Fruit fly (Drosophila melanogaster): ENCODE measurements around the gene dyw.

Gene dyw

DNA sequence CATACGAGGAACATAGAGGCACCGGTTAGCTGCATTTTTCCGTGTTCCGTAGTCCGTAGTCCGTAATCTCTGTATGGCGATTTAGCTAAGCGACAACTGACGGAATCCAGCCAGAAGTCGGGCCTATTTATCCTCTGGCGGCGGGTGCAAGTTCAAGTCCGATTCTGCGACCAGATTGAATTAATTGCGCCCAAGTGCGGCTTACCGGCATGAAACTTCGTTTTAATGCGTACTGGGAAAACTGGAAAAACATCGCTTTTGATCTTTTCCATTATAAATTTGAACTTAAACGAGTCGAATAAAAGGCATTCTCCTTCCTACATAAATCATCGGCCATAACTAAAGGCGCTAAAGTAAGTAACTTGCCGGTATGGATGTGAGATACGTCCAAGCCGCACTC is at the start of gene dyw:
Gene dyw (minus strand): TSS at position 101 of the 400 bp plus-strand sequence.
- TF ChIP-seq cic (GFP tag; optimal IDR thresholded peaks at IDR 0.05) (no peak), ovo (GFP tag; optimal IDR thresholded peaks at IDR 0.05) (no peak), CG33017 (tag; optimal IDR thresholded peaks at IDR 0.05) (no peak), kay (GFP tag; ENCODE audit: borderline replicate concordance) (no peak), cnc (optimal IDR thresholded peaks at IDR 0.05) (no peak), toe (GFP tag; optimal IDR thresholded peaks at IDR 0.05) (no peak), CG7045 (GFP tag; optimal IDR thresholded peaks at IDR 0.05) (no peak), Hr96 (GFP tag; optimal IDR thresholded peaks at IDR 0.05) (no peak), bab1 (GFP tag; optimal IDR thresholded peaks at IDR 0.05) (no peak), CG7101 (tag; optimal IDR thresholded peaks at IDR 0.05) (no peak)

DNA sequence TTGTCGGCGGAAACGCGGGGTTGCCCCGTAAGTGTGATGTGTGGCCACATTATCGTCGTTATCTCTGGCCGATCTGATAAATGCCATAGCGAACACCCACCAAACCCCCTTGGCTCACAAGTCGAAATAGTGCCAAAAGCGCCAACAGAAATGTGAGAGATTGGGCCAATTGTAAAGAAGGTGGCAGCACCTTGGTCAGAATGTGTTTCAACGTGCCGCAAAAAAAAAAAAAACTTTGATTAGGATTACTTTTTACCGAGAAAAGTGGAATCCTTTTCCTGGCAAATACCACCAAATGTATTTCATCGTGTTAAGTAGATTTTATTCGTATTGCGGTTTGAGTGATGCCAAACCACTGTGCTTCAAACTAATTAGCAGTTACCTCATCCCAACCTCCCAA is 49.3 kb upstream of the dyw start:
- TF ChIP-seq pad (GFP tag; optimal IDR thresholded peaks at IDR 0.05) (peak; percentile 58), bab1 (GFP tag; optimal IDR thresholded peaks at IDR 0.05) (peak; percentile 34), cnc (optimal IDR thresholded peaks at IDR 0.05) (no peak), CG7101 (tag; optimal IDR thresholded peaks at IDR 0.05) (peak; percentile 90), CG1620 (GFP tag; optimal IDR thresholded peaks at IDR 0.05) (peak; percentile 64), Crg-1 (GFP tag; optimal IDR thresholded peaks at IDR 0.05) (peak; percentile 73), CG12768 (GFP tag; optimal IDR thresholded peaks at IDR 0.05) (peak; percentile 84), kay (GFP tag; ENCODE audit: borderline replicate concordance) (no peak), ovo (GFP tag; optimal IDR thresholded peaks at IDR 0.05) (peak; percentile 58), cic (GFP tag; optimal IDR thresholded peaks at IDR 0.05) (no peak), CG7045 (GFP tag; optimal IDR thresholded peaks at IDR 0.05) (peak; percentile 72), CG5204 (GFP tag; optimal IDR thresholded peaks at IDR 0.05) (peak; percentile 75), Mnt (GFP tag; optimal IDR thresholded peaks at IDR 0.05) (peak; percentile 82), tj (GFP tag; optimal IDR thresholded peaks at IDR 0.05) (peak; percentile 48), CG33017 (tag; optimal IDR thresholded peaks at IDR 0.05) (peak; percentile 68), toe (GFP tag; optimal IDR thresholded peaks at IDR 0.05) (peak; percentile 50), Hr96 (GFP tag; optimal IDR thresholded peaks at IDR 0.05) (peak; percentile 90), CG11617 (GFP tag; optimal IDR thresholded peaks at IDR 0.05) (peak; percentile 83), CG14711 (tag; optimal IDR thresholded peaks at IDR 0.05) (peak; percentile 82), Clk (GFP tag; optimal IDR thresholded peaks at IDR 0.05) (peak; percentile 38)

DNA sequence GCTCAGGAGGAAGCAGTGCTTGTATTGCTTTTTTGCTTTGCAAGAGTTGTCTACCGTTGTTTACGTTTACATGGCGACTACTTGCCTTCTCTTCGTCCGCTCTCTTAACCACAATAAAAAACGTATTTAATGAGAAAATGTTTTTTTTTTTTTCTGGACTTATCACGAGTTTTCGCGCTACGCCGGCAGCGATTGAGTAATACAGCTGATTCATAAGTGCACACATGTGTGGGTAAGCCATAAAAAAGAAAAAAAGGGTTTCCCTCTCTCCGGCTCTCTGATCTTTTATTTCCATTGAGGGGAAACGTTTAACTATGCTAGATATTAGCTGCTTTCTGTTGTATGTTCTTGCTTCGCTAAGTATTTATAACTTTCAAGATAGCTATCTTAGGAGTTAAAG is 48.4 kb upstream of the dyw start:
- TF ChIP-seq tj (GFP tag; optimal IDR thresholded peaks at IDR 0.05) (peak; percentile 49), bab1 (GFP tag; optimal IDR thresholded peaks at IDR 0.05) (no peak), toe (GFP tag; optimal IDR thresholded peaks at IDR 0.05) (no peak), CG11617 (GFP tag; optimal IDR thresholded peaks at IDR 0.05) (peak; percentile 56), CG33017 (tag; optimal IDR thresholded peaks at IDR 0.05) (peak; percentile 52), Hr96 (GFP tag; optimal IDR thresholded peaks at IDR 0.05) (no peak), CG1620 (GFP tag; optimal IDR thresholded peaks at IDR 0.05) (no peak), ovo (GFP tag; optimal IDR thresholded peaks at IDR 0.05) (peak; percentile 3), cic (GFP tag; optimal IDR thresholded peaks at IDR 0.05) (peak; percentile 94), Mnt (GFP tag; optimal IDR thresholded peaks at IDR 0.05) (peak; percentile 58), Clk (GFP tag; optimal IDR thresholded peaks at IDR 0.05) (no peak), CG14711 (tag; optimal IDR thresholded peaks at IDR 0.05) (no peak), CG12768 (GFP tag; optimal IDR thresholded peaks at IDR 0.05) (peak; percentile 59), Crg-1 (GFP tag; optimal IDR thresholded peaks at IDR 0.05) (no peak), kay (GFP tag; ENCODE audit: borderline replicate concordance) (peak; percentile 98), CG7101 (tag; optimal IDR thresholded peaks at IDR 0.05) (no peak), pad (GFP tag; optimal IDR thresholded peaks at IDR 0.05) (peak; percentile 89), CG5204 (GFP tag; optimal IDR thresholded peaks at IDR 0.05) (no peak), cnc (optimal IDR thresholded peaks at IDR 0.05) (no peak), CG7045 (GFP tag; optimal IDR thresholded peaks at IDR 0.05) (peak; percentile 11)

DNA sequence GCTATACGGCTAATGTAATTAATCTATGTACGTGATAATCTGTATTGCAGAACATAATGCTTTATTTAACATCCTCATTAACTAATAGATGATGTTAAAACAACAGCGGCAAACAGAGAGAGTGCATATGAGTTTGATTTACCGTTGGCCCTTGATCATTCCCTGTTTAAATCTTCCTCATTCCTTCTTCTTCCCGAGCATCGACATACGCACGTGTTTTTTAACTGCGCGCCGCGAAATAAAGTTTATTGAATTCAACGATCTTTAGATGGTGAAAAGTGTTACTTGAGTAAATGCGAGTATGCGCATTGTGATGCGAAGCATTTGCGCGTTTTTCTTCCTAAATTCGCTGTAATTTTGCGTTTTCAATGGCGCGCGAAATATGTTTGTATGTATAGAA is 46.4 kb upstream of the dyw start, which contains the start of gene kirre:
Gene kirre (plus strand): TSS at position 301 of the 400 bp plus-strand sequence.
- TF ChIP-seq pad (GFP tag; optimal IDR thresholded peaks at IDR 0.05) (no peak), Hr96 (GFP tag; optimal IDR thresholded peaks at IDR 0.05) (no peak), CG11617 (GFP tag; optimal IDR thresholded peaks at IDR 0.05) (no peak), CG12768 (GFP tag; optimal IDR thresholded peaks at IDR 0.05) (no peak), Clk (GFP tag; optimal IDR thresholded peaks at IDR 0.05) (no peak), cic (GFP tag; optimal IDR thresholded peaks at IDR 0.05) (no peak), CG7101 (tag; optimal IDR thresholded peaks at IDR 0.05) (no peak), kay (GFP tag; ENCODE audit: borderline replicate concordance) (no peak), tj (GFP tag; optimal IDR thresholded peaks at IDR 0.05) (no peak)

DNA sequence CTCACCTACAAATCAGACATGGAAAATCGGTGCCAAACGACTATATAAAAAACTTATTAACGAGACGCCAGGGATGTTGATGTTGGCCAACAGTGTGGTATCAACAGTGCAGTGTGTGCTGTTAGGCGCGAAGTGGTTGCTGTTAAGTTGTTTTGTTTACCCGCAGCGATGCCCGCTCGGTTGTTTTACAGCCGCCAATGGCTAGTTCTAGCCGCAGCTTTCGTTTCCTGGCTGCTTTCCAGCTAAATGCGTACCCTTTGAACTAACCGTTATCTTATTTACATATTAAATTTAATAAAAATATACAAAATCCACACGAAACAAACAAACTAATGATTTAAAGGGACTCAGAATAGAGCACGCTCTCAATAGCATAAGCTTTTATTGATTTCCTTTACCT is 45.0 kb upstream of the dyw start, which contains the start of gene crm:
Gene crm (minus strand): TSS at position 111 of the 400 bp plus-strand sequence.
- TF ChIP-seq Mnt (GFP tag; optimal IDR thresholded peaks at IDR 0.05), result peak; percentile 54
- TF ChIP-seq Clk (GFP tag; optimal IDR thresholded peaks at IDR 0.05), result no peak
- peak; percentile 37 for TF ChIP-seq CG7101 (tag; optimal IDR thresholded peaks at IDR 0.05)
- peak; percentile 86 for TF ChIP-seq ovo (GFP tag; optimal IDR thresholded peaks at IDR 0.05)

DNA sequence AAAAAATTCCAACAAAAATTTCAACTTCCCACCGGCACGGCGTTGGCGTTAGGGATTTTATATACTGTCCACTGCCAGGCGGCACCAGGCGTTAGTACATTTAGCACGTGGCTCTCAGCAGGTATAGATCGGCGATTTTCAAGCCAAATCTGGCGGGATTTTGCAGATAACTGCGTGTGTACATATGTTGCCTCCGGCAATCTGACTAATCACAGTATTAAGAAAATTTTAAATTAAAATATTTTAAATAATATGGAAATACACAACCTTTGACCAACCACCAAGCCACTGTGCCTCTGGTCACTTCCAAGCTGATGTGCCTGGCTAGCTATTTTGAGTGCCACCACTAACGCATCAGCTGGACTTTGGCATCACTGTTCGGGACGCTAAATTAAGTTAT is 38.4 kb upstream of the dyw start, which contains the start of the genes ttm50 and CG2712:
Gene ttm50 (minus strand): TSS at position 64 of the 400 bp plus-strand sequence.
Gene CG2712 (plus strand): TSS at position 343 of the 400 bp plus-strand sequence.
- TF ChIP-seq pad (GFP tag; optimal IDR thresholded peaks at IDR 0.05) (peak; percentile 60), tj (GFP tag; optimal IDR thresholded peaks at IDR 0.05) (peak; percentile 35), Hr96 (GFP tag; optimal IDR thresholded peaks at IDR 0.05) (no peak), cnc (optimal IDR thresholded peaks at IDR 0.05) (no peak), CG33017 (tag; optimal IDR thresholded peaks at IDR 0.05) (peak; percentile 29), CG1620 (GFP tag; optimal IDR thresholded peaks at IDR 0.05) (peak; percentile 66), CG7045 (GFP tag; optimal IDR thresholded peaks at IDR 0.05) (peak; percentile 40), Crg-1 (GFP tag; optimal IDR thresholded peaks at IDR 0.05) (peak; percentile 32), bab1 (GFP tag; optimal IDR thresholded peaks at IDR 0.05) (peak; percentile 77), toe (GFP tag; optimal IDR thresholded peaks at IDR 0.05) (no peak), Mnt (GFP tag; optimal IDR thresholded peaks at IDR 0.05) (peak; percentile 98), CG14711 (tag; optimal IDR thresholded peaks at IDR 0.05) (peak; percentile 50), CG11617 (GFP tag; optimal IDR thresholded peaks at IDR 0.05) (peak; percentile 77), Clk (GFP tag; optimal IDR thresholded peaks at IDR 0.05) (peak; percentile 45), CG7101 (tag; optimal IDR thresholded peaks at IDR 0.05) (peak; percentile 68), ovo (GFP tag; optimal IDR thresholded peaks at IDR 0.05) (peak; percentile 44), CG12768 (GFP tag; optimal IDR thresholded peaks at IDR 0.05) (peak; percentile 63), CG5204 (GFP tag; optimal IDR thresholded peaks at IDR 0.05) (no peak)

Data from whole organism, adult.